Fruit fly (Drosophila melanogaster): ENCODE measurements around the gene CG42750.
A peak's percentile ranks its signal among the peaks of the same experiment; 100 is the strongest.

The CG42750 gene

dm6 chr2L:18275663-18276062 lies at the start of gene CG42750:
Gene CG42750, minus strand, starts transcription at chr2L:18275770.
- TF ChIP-seq EcR (GFP tag; optimal IDR thresholded peaks at IDR 0.05) (no peak), Dll (optimal IDR thresholded peaks at IDR 0.05) (no peak), psq (optimal IDR thresholded peaks at IDR 0.05) (no peak), usp (GFP tag; optimal IDR thresholded peaks at IDR 0.05) (no peak), pan (optimal IDR thresholded peaks at IDR 0.05) (no peak), CG8478 (optimal IDR thresholded peaks at IDR 0.05) (no peak)

- no peak for TF ChIP-seq CG8478 (optimal IDR thresholded peaks at IDR 0.05)
- no peak for TF ChIP-seq Dll (optimal IDR thresholded peaks at IDR 0.05)
- TF ChIP-seq psq (optimal IDR thresholded peaks at IDR 0.05), result no peak
- TF ChIP-seq usp (GFP tag; optimal IDR thresholded peaks at IDR 0.05), result no peak
- TF ChIP-seq pan (optimal IDR thresholded peaks at IDR 0.05), result no peak
- no peak for TF ChIP-seq EcR (GFP tag; optimal IDR thresholded peaks at IDR 0.05)
Observed at dm6 chr2L:18325120-18325581, 49.6 kb upstream of the CG42750 start.

- TF ChIP-seq CG8478 (optimal IDR thresholded peaks at IDR 0.05) (no peak), EcR (GFP tag; optimal IDR thresholded peaks at IDR 0.05) (no peak), pan (optimal IDR thresholded peaks at IDR 0.05) (no peak), Dll (optimal IDR thresholded peaks at IDR 0.05) (no peak), psq (optimal IDR thresholded peaks at IDR 0.05) (no peak), usp (GFP tag; optimal IDR thresholded peaks at IDR 0.05) (no peak)
Observed at dm6 chr2L:18320933-18321332, 45.4 kb upstream of the CG42750 start.

- no peak for TF ChIP-seq pan (optimal IDR thresholded peaks at IDR 0.05)
- TF ChIP-seq Dll (optimal IDR thresholded peaks at IDR 0.05), result peak; percentile 1
Observed at dm6 chr2L:18319577-18320316, 44.2 kb upstream of the CG42750 start, which contains the start of gene Fas3. Gene Fas3, plus strand, starts transcription at chr2L:18320102.

dm6 chr2L:18315454-18315853 lies 39.9 kb upstream of the CG42750 start:
- TF ChIP-seq pan (optimal IDR thresholded peaks at IDR 0.05) (no peak), psq (optimal IDR thresholded peaks at IDR 0.05) (no peak), usp (GFP tag; optimal IDR thresholded peaks at IDR 0.05) (no peak), Dll (optimal IDR thresholded peaks at IDR 0.05) (no peak), CG8478 (optimal IDR thresholded peaks at IDR 0.05) (no peak), EcR (GFP tag; optimal IDR thresholded peaks at IDR 0.05) (no peak)

dm6 chr2L:18313922-18314712 lies 38.5 kb upstream of the CG42750 start:
- TF ChIP-seq pan (optimal IDR thresholded peaks at IDR 0.05) (no peak), psq (optimal IDR thresholded peaks at IDR 0.05) (no peak), Dll (optimal IDR thresholded peaks at IDR 0.05) (no peak), EcR (GFP tag; optimal IDR thresholded peaks at IDR 0.05) (no peak), CG8478 (optimal IDR thresholded peaks at IDR 0.05) (no peak), usp (GFP tag; optimal IDR thresholded peaks at IDR 0.05) (no peak)

- no peak for TF ChIP-seq psq (optimal IDR thresholded peaks at IDR 0.05)
- TF ChIP-seq EcR (GFP tag; optimal IDR thresholded peaks at IDR 0.05), result no peak
- TF ChIP-seq pan (optimal IDR thresholded peaks at IDR 0.05), result no peak
Observed at dm6 chr2L:18312309-18312708, 36.7 kb upstream of the CG42750 start.

- no peak for TF ChIP-seq pan (optimal IDR thresholded peaks at IDR 0.05)
- TF ChIP-seq Dll (optimal IDR thresholded peaks at IDR 0.05), result no peak
- TF ChIP-seq EcR (GFP tag; optimal IDR thresholded peaks at IDR 0.05), result no peak
- TF ChIP-seq CG8478 (optimal IDR thresholded peaks at IDR 0.05), result no peak
- TF ChIP-seq usp (GFP tag; optimal IDR thresholded peaks at IDR 0.05), result no peak
- no peak for TF ChIP-seq psq (optimal IDR thresholded peaks at IDR 0.05)
Observed at dm6 chr2L:18311564-18312279, 36.2 kb upstream of the CG42750 start.

dm6 chr2L:18310489-18310888 lies 34.9 kb upstream of the CG42750 start:
- TF ChIP-seq usp (GFP tag; optimal IDR thresholded peaks at IDR 0.05) (no peak), CG8478 (optimal IDR thresholded peaks at IDR 0.05) (no peak), EcR (GFP tag; optimal IDR thresholded peaks at IDR 0.05) (no peak), pan (optimal IDR thresholded peaks at IDR 0.05) (no peak), psq (optimal IDR thresholded peaks at IDR 0.05) (no peak), Dll (optimal IDR thresholded peaks at IDR 0.05) (no peak)

- TF ChIP-seq Dll (optimal IDR thresholded peaks at IDR 0.05) (no peak), usp (GFP tag; optimal IDR thresholded peaks at IDR 0.05) (no peak), pan (optimal IDR thresholded peaks at IDR 0.05) (no peak), psq (optimal IDR thresholded peaks at IDR 0.05) (no peak), EcR (GFP tag; optimal IDR thresholded peaks at IDR 0.05) (no peak), CG8478 (optimal IDR thresholded peaks at IDR 0.05) (no peak)
Observed at dm6 chr2L:18309346-18309745, 33.8 kb upstream of the CG42750 start, which contains the start of gene CG43354. Gene CG43354, minus strand, starts transcription at chr2L:18309446.

- TF ChIP-seq usp (GFP tag; optimal IDR thresholded peaks at IDR 0.05), result no peak
Observed at dm6 chr2L:18308652-18309051, 33.1 kb upstream of the CG42750 start.

dm6 chr2L:18307823-18308222 lies 32.3 kb upstream of the CG42750 start:
- TF ChIP-seq Dll (optimal IDR thresholded peaks at IDR 0.05) (no peak), pan (optimal IDR thresholded peaks at IDR 0.05) (no peak), EcR (GFP tag; optimal IDR thresholded peaks at IDR 0.05) (no peak), usp (GFP tag; optimal IDR thresholded peaks at IDR 0.05) (no peak), psq (optimal IDR thresholded peaks at IDR 0.05) (no peak), CG8478 (optimal IDR thresholded peaks at IDR 0.05) (no peak)
